Worm (Caenorhabditis elegans) whole organism, L4 larva: ENCODE results near the gene ect-2.

Source experiments
- F10B5.3 ChIP-seq: sonication (generic microtip); optimal IDR thresholded peaks from 2 replicates; lab custom pipeline; 2016; ENCODE audit warnings: mild to moderate bottlenecking, missing genetic modification characterization, missing compliant biosample characterization
- R02D3.7 ChIP-seq: fragments of 150-350 bp; sonication (generic microtip); optimal IDR thresholded peaks from 3 replicates; lab custom pipeline; 2014; ENCODE audit warnings: missing biosample characterization, missing genetic modification characterization
- T20F7.1 ChIP-seq: fragments of 200-800 bp; sonication (Bioruptor generic); optimal IDR thresholded peaks from 2 replicates; lab custom pipeline; 2018; ENCODE audit warnings: mild to moderate bottlenecking, missing genetic modification characterization, missing compliant biosample characterization
- Y5F2A.4 ChIP-seq: fragments of 200-800 bp; sonication (Bioruptor generic); optimal IDR thresholded peaks from 2 replicates; lab custom pipeline; 2018; ENCODE audit warnings: mild to moderate bottlenecking, missing genetic modification characterization, missing compliant biosample characterization
- Y75B8A.6 ChIP-seq: fragments of 200-800 bp; sonication (Bioruptor generic); IDR thresholded peaks from 2 replicates; pipeline ENCODE4 v1.3.6; 2022; ENCODE audit warnings: missing genetic modification reagents, missing genetic modification characterization, missing compliant biosample characterization
- ZK546.5 ChIP-seq, 2 experiments: sonication (generic microtip); optimal IDR thresholded peaks; 2 replicates each; lab custom pipeline; 2017; ENCODE audit warnings: missing biosample characterization in 2 of 2, missing genetic modification characterization in 2 of 2
- aha-1 ChIP-seq: fragments of 150-350 bp; peaks from one replicate; lab custom pipeline; 2014; ENCODE audit warnings: missing biosample characterization, missing genetic modification characterization
- ama-1 ChIP-seq: fragments of 150-350 bp; optimal IDR thresholded peaks from 2 replicates; lab custom pipeline; 2014; ENCODE audit warnings: inconsistent platforms, mixed read lengths
- arid-1 ChIP-seq: fragments of 200-800 bp; sonication (Bioruptor generic); conservative IDR thresholded peaks from 2 replicates; pipeline ENCODE4 v1.3.6; 2022; ENCODE audit warnings: missing genetic modification reagents, missing genetic modification characterization, missing compliant biosample characterization
- ceh-20 ChIP-seq: fragments of 200-800 bp; sonication (Bioruptor generic); IDR thresholded peaks from 2 replicates; pipeline ENCODE4 v1.3.6; 2022; ENCODE audit warnings: missing genetic modification reagents, missing genetic modification characterization, missing compliant biosample characterization
- ceh-28 ChIP-seq: fragments of 150-350 bp; optimal IDR thresholded peaks from 2 replicates; lab custom pipeline; 2014; ENCODE audit warnings: missing biosample characterization, missing genetic modification reagents, missing genetic modification characterization
- ceh-44 ChIP-seq: fragments of 200-800 bp; sonication (Bioruptor generic); IDR thresholded peaks from 2 replicates; pipeline ENCODE4 v1.3.6; 2022; ENCODE audit warnings: missing genetic modification reagents, missing genetic modification characterization, missing compliant biosample characterization
- daf-19 ChIP-seq: fragments of 200-800 bp; sonication (Bioruptor generic); conservative IDR thresholded peaks from 2 replicates; pipeline ENCODE4 v1.3.6; 2022; ENCODE audit warnings: missing genetic modification characterization, missing compliant biosample characterization
- duxl-1 ChIP-seq: sonication (generic microtip); optimal IDR thresholded peaks from 2 replicates; lab custom pipeline; 2016; ENCODE audit warnings: mild to moderate bottlenecking, missing genetic modification characterization, moderate library complexity, missing compliant biosample characterization; ENCODE audit not compliant: poor library complexity
- dve-1 ChIP-seq: sonication (generic microtip); optimal IDR thresholded peaks from 2 replicates; lab custom pipeline; 2017; ENCODE audit warnings: antibody characterized with exemption, mild to moderate bottlenecking, missing genetic modification characterization, missing compliant biosample characterization; ENCODE audit not compliant: insufficient read depth
- fos-1 ChIP-seq: fragments of 150-350 bp; optimal IDR thresholded peaks from 2 replicates; lab custom pipeline; 2014; ENCODE audit warnings: missing biosample characterization, missing genetic modification characterization
- hif-1 ChIP-seq, 2 experiments: sonication (generic microtip); optimal IDR thresholded peaks; 2 replicates each; lab custom pipeline; 2016 to 2017; ENCODE audit warnings: missing compliant biosample characterization in 2 of 2, missing genetic modification characterization in 2 of 2, missing genetic modification reagents in 2 of 2, missing genotype in 2 of 2, mild to moderate bottlenecking in 1 of 2
- hlh-11 ChIP-seq: fragments of 200-800 bp; sonication (Bioruptor generic); optimal IDR thresholded peaks from 2 replicates; lab custom pipeline; 2018; ENCODE audit warnings: mild to moderate bottlenecking, missing genetic modification characterization, missing compliant biosample characterization
- hlh-30 ChIP-seq: sonication (generic microtip); optimal IDR thresholded peaks from 2 replicates; lab custom pipeline; 2017; ENCODE audit warnings: antibody characterized with exemption, mild to moderate bottlenecking, missing genetic modification characterization, missing compliant biosample characterization; ENCODE audit not compliant: insufficient read depth
- jun-1 ChIP-seq: fragments of 150-350 bp; optimal IDR thresholded peaks from 2 replicates; lab custom pipeline; 2014; ENCODE audit warnings: missing biosample characterization, missing genetic modification reagents, missing genetic modification characterization
- lim-7 ChIP-seq: fragments of 200-800 bp; sonication (Bioruptor generic); IDR thresholded peaks from 2 replicates; pipeline ENCODE4 v1.3.6; 2022; ENCODE audit warnings: missing genetic modification characterization, missing compliant biosample characterization
- lin-13 ChIP-seq: fragments of 150-350 bp; optimal IDR thresholded peaks from 2 replicates; lab custom pipeline; 2014; ENCODE audit warnings: missing biosample characterization, missing genetic modification reagents, missing genetic modification characterization
- lsy-2 ChIP-seq, 2 experiments: fragments of 150-350 bp in 1 of 2; sonication (generic microtip) in 1 of 2; optimal IDR thresholded peaks; 2 replicates each; lab custom pipeline; 2014 to 2017; ENCODE audit warnings: missing biosample characterization in 2 of 2, missing genetic modification characterization in 2 of 2
- madf-5 ChIP-seq, 2 experiments: fragments of 200-800 bp; sonication (Bioruptor generic); IDR thresholded peaks; 2 replicates each; pipeline ENCODE4 v1.3.6; 2022; ENCODE audit warnings: missing compliant biosample characterization in 2 of 2, missing genetic modification characterization in 2 of 2
- madf-9 ChIP-seq: fragments of 200-800 bp; sonication (Bioruptor generic); conservative IDR thresholded peaks from 2 replicates; pipeline ENCODE4 v1.3.6; 2022; ENCODE audit warnings: missing genetic modification reagents, missing genetic modification characterization, missing compliant biosample characterization
- mdl-1 ChIP-seq, 2 experiments: fragments of 150-350 bp in 1 of 2; sonication (generic microtip) in 1 of 2; optimal IDR thresholded peaks; 2 replicates each; lab custom pipeline; 2014 to 2017; ENCODE audit warnings: missing biosample characterization in 2 of 2, missing genetic modification characterization in 2 of 2
- mep-1 ChIP-seq: fragments of 150-350 bp; sonication (generic microtip); optimal IDR thresholded peaks from 3 replicates; lab custom pipeline; 2014; ENCODE audit warnings: missing biosample characterization, missing genetic modification characterization
- mes-2 ChIP-seq: sonication (generic microtip); optimal IDR thresholded peaks from 2 replicates; lab custom pipeline; 2016; ENCODE audit warnings: missing genotype, mild to moderate bottlenecking, missing genetic modification characterization, missing compliant biosample characterization; ENCODE audit not compliant: poor library complexity, severe bottlenecking
- nhr-10 ChIP-seq: fragments of 150-350 bp; optimal IDR thresholded peaks from 2 replicates; lab custom pipeline; 2014; ENCODE audit warnings: missing biosample characterization, missing genetic modification characterization
- nhr-111 ChIP-seq: fragments of 200-800 bp; sonication (Bioruptor generic); optimal IDR thresholded peaks from 2 replicates; lab custom pipeline; 2018; ENCODE audit warnings: mild to moderate bottlenecking, missing genetic modification characterization, missing compliant biosample characterization
- nhr-76 ChIP-seq: fragments of 150-350 bp; optimal IDR thresholded peaks from 2 replicates; lab custom pipeline; 2014; ENCODE audit warnings: missing biosample characterization, missing genetic modification characterization
- nhr-77 ChIP-seq: fragments of 150-350 bp; optimal IDR thresholded peaks from 2 replicates; lab custom pipeline; 2014; ENCODE audit warnings: missing biosample characterization, missing genetic modification characterization
- snpc-4 ChIP-seq: fragments of 150-350 bp; optimal IDR thresholded peaks from 2 replicates; lab custom pipeline; 2014; ENCODE audit warnings: missing biosample characterization, missing genetic modification characterization
- unc-130 ChIP-seq: sonication (generic microtip); optimal IDR thresholded peaks from 2 replicates; lab custom pipeline; 2016; ENCODE audit warnings: missing genetic modification reagents, missing genetic modification characterization, missing compliant biosample characterization
- unc-39 ChIP-seq: sonication (generic microtip); optimal IDR thresholded peaks from 2 replicates; lab custom pipeline; 2017; ENCODE audit warnings: missing biosample characterization, missing genetic modification characterization
- vab-7 ChIP-seq: fragments of 200-800 bp; sonication (Bioruptor generic); IDR thresholded peaks from 2 replicates; pipeline ENCODE4 v1.3.6; 2022; ENCODE audit warnings: missing genetic modification reagents, missing genetic modification characterization, missing compliant biosample characterization
- zfp-3 ChIP-seq: fragments of 200-800 bp; sonication (Bioruptor generic); conservative IDR thresholded peaks from 2 replicates; pipeline ENCODE4 v1.3.6; 2022; ENCODE audit warnings: missing genetic modification reagents, missing genetic modification characterization, missing compliant biosample characterization
- zip-11 ChIP-seq: fragments of 200-800 bp; sonication (Bioruptor generic); IDR thresholded peaks from 2 replicates; pipeline ENCODE4 v1.3.6; 2022; ENCODE audit warnings: missing genetic modification characterization, missing compliant biosample characterization
- zip-2 ChIP-seq: fragments of 150-350 bp; optimal IDR thresholded peaks from 2 replicates; lab custom pipeline; 2014; ENCODE audit warnings: missing biosample characterization, missing genetic modification characterization
- ztf-11 ChIP-seq: fragments of 150-350 bp; optimal IDR thresholded peaks from 2 replicates; lab custom pipeline; 2014; ENCODE audit warnings: missing biosample characterization, missing genetic modification characterization
- ztf-7 ChIP-seq: fragments of 150-350 bp; optimal IDR thresholded peaks from 2 replicates; lab custom pipeline; 2014; ENCODE audit warnings: missing biosample characterization, missing genetic modification characterization

The ect-2 gene

ce11 chrII:10798429-10798893 is 14.7 kb upstream of the ect-2 start, which contains the start of gene npp-19 (continued):
- no peak for TF ChIP-seq duxl-1 (tag; lab: Kevin White, UChicago)
- TF ChIP-seq mdl-1 (tag; optimal IDR thresholded peaks at IDR 0.05; lab: Kevin White, UChicago) = no peak
- TF ChIP-seq mes-2 (tag; lab: Kevin White, UChicago) = peak; percentile 83
- no peak for TF ChIP-seq snpc-4 (tag; lab: Kevin White, UChicago)
- peak; percentile 68 for TF ChIP-seq dve-1 (tag; lab: Kevin White, UChicago)
- no peak for TF ChIP-seq F10B5.3 (tag; lab: Kevin White, UChicago)
- no peak for TF ChIP-seq zfp-3 (GFP tag; lab: Robert Waterston, UW)
- TF ChIP-seq hlh-30 = peak; percentile 27
- TF ChIP-seq ztf-7 = no peak
- TF ChIP-seq vab-7 (GFP tag; lab: Robert Waterston, UW) = no peak
- no peak for TF ChIP-seq arid-1 (GFP tag; lab: Robert Waterston, UW)
- TF ChIP-seq nhr-77 (tag; lab: Kevin White, UChicago) = peak; percentile 35
- TF ChIP-seq daf-19 (GFP tag; lab: Robert Waterston, UW) = no peak
- TF ChIP-seq hlh-11 (tag; lab: Kevin White, UChicago) = peak; percentile 30
- no peak for TF ChIP-seq ZK546.5 (tag; optimal IDR thresholded peaks at IDR 0.05; lab: Kevin White, UChicago)
- no peak for TF ChIP-seq ztf-11
- no peak for TF ChIP-seq Y75B8A.6 (GFP tag; lab: Robert Waterston, UW)
- no peak for TF ChIP-seq unc-39
- no peak for TF ChIP-seq madf-5 (GFP tag; IDR thresholded peaks at IDR 0.05; lab: Robert Waterston, UW)
- no peak for TF ChIP-seq nhr-76 (tag; lab: Kevin White, UChicago)
- TF ChIP-seq lin-13 = no peak

ce11 chrII:10796194-10796593 is 12.4 kb upstream of the ect-2 start, which contains the start of gene set-14:
set-14 (minus strand) TSS chrII:10796294.
- TF ChIP-seq mep-1 (tag; lab: Kevin White, UChicago) = no peak
- no peak for TF ChIP-seq dve-1 (tag; lab: Kevin White, UChicago)
- TF ChIP-seq nhr-10 (tag; lab: Kevin White, UChicago) = no peak
- TF ChIP-seq arid-1 (GFP tag; lab: Robert Waterston, UW) = no peak
- TF ChIP-seq zip-11 = no peak
- no peak for TF ChIP-seq ceh-28 (tag; lab: Kevin White, UChicago)
- TF ChIP-seq zip-2 = no peak
- TF ChIP-seq R02D3.7 (tag; lab: Kevin White, UChicago) = no peak
- TF ChIP-seq T20F7.1 = no peak
- TF ChIP-seq vab-7 (GFP tag; lab: Robert Waterston, UW) = no peak
- TF ChIP-seq ceh-20 (GFP tag; lab: Robert Waterston, UW) = no peak
- TF ChIP-seq fos-1 = no peak
- no peak for TF ChIP-seq lim-7 (GFP tag; lab: Robert Waterston, UW)

ce11 chrII:10793393-10793792 is 9.6 kb upstream of the ect-2 start, which contains the start of gene vps-11:
vps-11 (minus strand) TSS chrII:10793493.
- TF ChIP-seq ama-1 (lab: Kevin White, UChicago) = no peak
- no peak for TF ChIP-seq jun-1 (tag; lab: Kevin White, UChicago)
- TF ChIP-seq lsy-2 (tag; optimal IDR thresholded peaks at IDR 0.05; lab: Kevin White, UChicago) = no peak
- no peak for TF ChIP-seq unc-130 (GFP tag; lab: Kevin White, UChicago)
- TF ChIP-seq madf-9 (GFP tag; lab: Robert Waterston, UW) = no peak
- TF ChIP-seq ztf-11 = no peak
- no peak for TF ChIP-seq hif-1 (tag; optimal IDR thresholded peaks at IDR 0.05; lab: Kevin White, UChicago)
- no peak for TF ChIP-seq Y5F2A.4
- no peak for TF ChIP-seq nhr-111
- TF ChIP-seq fos-1 = no peak
- TF ChIP-seq aha-1 (tag; lab: Kevin White, UChicago) = no peak
- no peak for TF ChIP-seq ceh-44 (GFP tag; lab: Robert Waterston, UW)
- no peak for TF ChIP-seq mep-1 (tag; lab: Kevin White, UChicago)
